ENCODE assay signal across 5 fruit fly cellular contexts in the genomic region with DNA sequence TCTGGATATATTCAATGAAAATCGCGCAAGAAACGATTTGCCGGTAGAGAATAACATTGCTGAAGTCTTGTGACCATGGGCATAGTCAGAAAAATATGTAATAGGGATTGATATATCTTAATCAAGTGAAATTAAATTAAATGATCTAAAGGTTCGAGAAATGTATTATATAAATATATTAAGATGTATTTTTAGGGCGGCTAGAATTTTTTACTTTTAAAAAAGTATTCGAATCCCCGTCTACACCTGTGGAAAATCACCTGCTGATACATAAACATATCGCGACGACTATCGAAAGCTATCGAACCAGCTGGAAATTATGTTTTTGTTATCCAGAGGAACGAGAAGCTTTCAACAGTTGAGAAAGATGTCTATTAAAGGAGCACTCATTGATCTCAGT.
A peak's percentile ranks its signal among the peaks of the same experiment; 100 is the strongest.
TF ChIP-seq lines count a peak whose summit lies in the region.

CG13390 (minus strand) TSS at position 81 of the 400 bp plus-strand sequence.
CG17294 (plus strand) TSS at position 319 of the 400 bp plus-strand sequence.

- peak; percentile 79 for TF ChIP-seq CTCF in whole organism, embryonic (GFP tag; optimal IDR thresholded peaks at IDR 0.05; lab: Kevin White, UChicago)

TF ChIP-seq in whole organism, adult, 20 proteins besides CTCF, POLR2A, EP300 and RAD21 (continues in another document):
- TF ChIP-seq CG5204 (GFP tag; optimal IDR thresholded peaks at IDR 0.05; lab: Kevin White, UChicago) (no peak), pad (GFP tag; optimal IDR thresholded peaks at IDR 0.05; lab: Kevin White, UChicago) (peak; percentile 95), CG14711 (tag; optimal IDR thresholded peaks at IDR 0.05; lab: Kevin White, UChicago) (peak; percentile 99), Hr96 (GFP tag; optimal IDR thresholded peaks at IDR 0.05; lab: Kevin White, UChicago) (peak; percentile 95), tj (GFP tag; optimal IDR thresholded peaks at IDR 0.05; lab: Kevin White, UChicago) (peak; percentile 88), cnc (optimal IDR thresholded peaks at IDR 0.05; lab: Kevin White, UChicago) (no peak), Clk (GFP tag; optimal IDR thresholded peaks at IDR 0.05; lab: Kevin White, UChicago) (peak; percentile 98), bab1 (GFP tag; optimal IDR thresholded peaks at IDR 0.05; lab: Kevin White, UChicago) (peak; percentile 100), CG7101 (tag; optimal IDR thresholded peaks at IDR 0.05; lab: Kevin White, UChicago) (peak; percentile 100), Crg-1 (GFP tag; optimal IDR thresholded peaks at IDR 0.05; lab: Kevin White, UChicago) (peak; percentile 98), CG1620 (GFP tag; optimal IDR thresholded peaks at IDR 0.05; lab: Kevin White, UChicago) (peak; percentile 98), CG33017 (tag; optimal IDR thresholded peaks at IDR 0.05; lab: Kevin White, UChicago) (peak; percentile 99), kay (GFP tag; lab: Kevin White, UChicago; ENCODE audit: borderline replicate concordance) (peak; percentile 97), CG12768 (GFP tag; optimal IDR thresholded peaks at IDR 0.05; lab: Kevin White, UChicago) (peak; percentile 100), Mnt (GFP tag; optimal IDR thresholded peaks at IDR 0.05; lab: Kevin White, UChicago) (peak; percentile 94), CG11617 (GFP tag; optimal IDR thresholded peaks at IDR 0.05; lab: Kevin White, UChicago) (peak; percentile 99), ovo (GFP tag; optimal IDR thresholded peaks at IDR 0.05; lab: Kevin White, UChicago) (peak; percentile 88)

TF ChIP-seq in whole organism, embryonic, 481 proteins besides CTCF, POLR2A, EP300 and RAD21 (continues in another document):
- TF ChIP-seq Six4 (GFP tag; optimal IDR thresholded peaks at IDR 0.05; lab: Kevin White, UChicago) (peak; percentile 99), tup (GFP tag; optimal IDR thresholded peaks at IDR 0.05; lab: Kevin White, UChicago) (peak; percentile 98), sr (GFP tag; IDR thresholded peaks at IDR 0.05; lab: Robert Waterston, UW) (peak; percentile 98), jumu (GFP tag; optimal IDR thresholded peaks at IDR 0.05; lab: Kevin White, UChicago) (peak; percentile 91), ranshi (GFP tag; IDR thresholded peaks at IDR 0.05; lab: Robert Waterston, UW) (peak; percentile 100), twi (tag; optimal IDR thresholded peaks at IDR 0.05; lab: Kevin White, UChicago) (peak; percentile 99), D19A (tag; optimal IDR thresholded peaks at IDR 0.05; lab: Kevin White, UChicago) (peak; percentile 98), gce (GFP tag; IDR thresholded peaks at IDR 0.05; lab: Robert Waterston, UW) (peak; percentile 100), al (GFP tag; IDR thresholded peaks at IDR 0.05; lab: Robert Waterston, UW) (peak; percentile 100), MBD-R2 (GFP tag; IDR thresholded peaks at IDR 0.05; lab: Robert Waterston, UW) (peak; percentile 100), CG17912 (GFP tag; optimal IDR thresholded peaks at IDR 0.05; lab: Kevin White, UChicago) (peak; percentile 99), CG4360 (GFP tag; IDR thresholded peaks at IDR 0.05; lab: Robert Waterston, UW) (peak; percentile 90), Myb (GFP tag; optimal IDR thresholded peaks at IDR 0.05; lab: Kevin White, UChicago) (peak; percentile 69), dpn (GFP tag; optimal IDR thresholded peaks at IDR 0.05; lab: Kevin White, UChicago) (peak; percentile 96 to 100), CG1233 (GFP tag; optimal IDR thresholded peaks at IDR 0.05; lab: Kevin White, UChicago) (peak; percentile 99), CG16813 (GFP tag; IDR thresholded peaks at IDR 0.05; lab: Robert Waterston, UW; ENCODE audit: partially characterized antibody) (peak; percentile 68), CG11695 (GFP tag; IDR thresholded peaks at IDR 0.05; lab: Robert Waterston, UW) (peak; percentile 100)

TF ChIP-seq in whole organism, prepupa, 60 proteins besides CTCF, POLR2A, EP300 and RAD21 (continues in another document):
- peak; percentile 99 for TF ChIP-seq CG6854 (GFP tag; optimal IDR thresholded peaks at IDR 0.05; lab: Kevin White, UChicago)
- peak; percentile 99 for TF ChIP-seq cyc (GFP tag; optimal IDR thresholded peaks at IDR 0.05; lab: Kevin White, UChicago)
- peak; percentile 98 for TF ChIP-seq CG16779 (tag; optimal IDR thresholded peaks at IDR 0.05; lab: Kevin White, UChicago)
- TF ChIP-seq CG9139 (GFP tag; optimal IDR thresholded peaks at IDR 0.05; lab: Kevin White, UChicago) = peak; percentile 99
- peak; percentile 99 for TF ChIP-seq CG6792 (GFP tag; optimal IDR thresholded peaks at IDR 0.05; lab: Kevin White, UChicago)
- TF ChIP-seq CG3919 (GFP tag; optimal IDR thresholded peaks at IDR 0.05; lab: Kevin White, UChicago) = peak; percentile 100
- TF ChIP-seq achi (GFP tag; optimal IDR thresholded peaks at IDR 0.05; lab: Kevin White, UChicago) = peak; percentile 99
- TF ChIP-seq CG7368 (GFP tag; optimal IDR thresholded peaks at IDR 0.05; lab: Kevin White, UChicago) = peak; percentile 99
- peak; percentile 99 for TF ChIP-seq CG11902 (GFP tag; optimal IDR thresholded peaks at IDR 0.05; lab: Kevin White, UChicago)
- peak; percentile 97 for TF ChIP-seq vri (GFP tag; optimal IDR thresholded peaks at IDR 0.05; lab: Kevin White, UChicago)
- peak; percentile 98 for TF ChIP-seq Sox14 (GFP tag; optimal IDR thresholded peaks at IDR 0.05; lab: Kevin White, UChicago)
- peak; percentile 97 for TF ChIP-seq Hr39 (GFP tag; optimal IDR thresholded peaks at IDR 0.05; lab: Kevin White, UChicago)
- peak; percentile 99 for TF ChIP-seq CG6276 (GFP tag; optimal IDR thresholded peaks at IDR 0.05; lab: Kevin White, UChicago)
- TF ChIP-seq dsx (GFP tag; optimal IDR thresholded peaks at IDR 0.05; lab: Kevin White, UChicago; ENCODE audit: poor library complexity, severe bottlenecking) = peak; percentile 99
- TF ChIP-seq CG4318 (GFP tag; optimal IDR thresholded peaks at IDR 0.05; lab: Kevin White, UChicago) = peak; percentile 98
- TF ChIP-seq Blimp-1 (GFP tag; optimal IDR thresholded peaks at IDR 0.05; lab: Kevin White, UChicago) = peak; percentile 98
- peak; percentile 96 for TF ChIP-seq Ets21C (GFP tag; optimal IDR thresholded peaks at IDR 0.05; lab: Kevin White, UChicago)

TF ChIP-seq in whole organism, pupa, 21 proteins besides CTCF, POLR2A, EP300 and RAD21 (continues in another document):
- TF ChIP-seq CG15710 (tag; optimal IDR thresholded peaks at IDR 0.05; lab: Kevin White, UChicago) (peak; percentile 100), CG10348 (GFP tag; IDR thresholded peaks at IDR 0.05; lab: Robert Waterston, UW) (peak; percentile 97), CG17806 (tag; optimal IDR thresholded peaks at IDR 0.05; lab: Kevin White, UChicago) (peak; percentile 100), rn (GFP tag; IDR thresholded peaks at IDR 0.05; lab: Robert Waterston, UW) (peak; percentile 99), CG8301 (tag; optimal IDR thresholded peaks at IDR 0.05; lab: Kevin White, UChicago) (peak; percentile 99), CG13204 (GFP tag; optimal IDR thresholded peaks at IDR 0.05; lab: Kevin White, UChicago) (peak; percentile 98), CG4496 (GFP tag; IDR thresholded peaks at IDR 0.05; lab: Robert Waterston, UW) (peak; percentile 100), CG34367 (tag; optimal IDR thresholded peaks at IDR 0.05; lab: Kevin White, UChicago) (peak; percentile 99), CG14655 (GFP tag; optimal IDR thresholded peaks at IDR 0.05; lab: Kevin White, UChicago) (peak; percentile 100), Snoo (tag; optimal IDR thresholded peaks at IDR 0.05; lab: Kevin White, UChicago) (peak; percentile 100), Ets98B (GFP tag; IDR thresholded peaks at IDR 0.05; lab: Robert Waterston, UW) (peak; percentile 100), D1 (tag; optimal IDR thresholded peaks at IDR 0.05; lab: Kevin White, UChicago) (peak; percentile 99), CG32121 (GFP tag; IDR thresholded peaks at IDR 0.05; lab: Robert Waterston, UW) (peak; percentile 100), CG8159 (tag; optimal IDR thresholded peaks at IDR 0.05; lab: Kevin White, UChicago) (peak; percentile 100), fd96Ca (GFP tag; IDR thresholded peaks at IDR 0.05; lab: Robert Waterston, UW) (peak; percentile 96), gl (tag; optimal IDR thresholded peaks at IDR 0.05; lab: Kevin White, UChicago) (peak; percentile 98), EcR (GFP tag; optimal IDR thresholded peaks at IDR 0.05; lab: Kevin White, UChicago) (peak; percentile 72), CG12605 (GFP tag; IDR thresholded peaks at IDR 0.05; lab: Robert Waterston, UW) (peak; percentile 99), Pif1A (GFP tag; optimal IDR thresholded peaks at IDR 0.05; lab: Kevin White, UChicago) (peak; percentile 99)

TF ChIP-seq in whole organism, wandering third instar larva, 38 proteins besides CTCF, POLR2A, EP300 and RAD21 (continues in another document):
- TF ChIP-seq GATAd (GFP tag; optimal IDR thresholded peaks at IDR 0.05; lab: Kevin White, UChicago) (peak; percentile 95), br (GFP tag; optimal IDR thresholded peaks at IDR 0.05; lab: Kevin White, UChicago) (peak; percentile 97), rgr (GFP tag; optimal IDR thresholded peaks at IDR 0.05; lab: Kevin White, UChicago) (peak; percentile 100), ey (GFP tag; optimal IDR thresholded peaks at IDR 0.05; lab: Kevin White, UChicago) (peak; percentile 97), brk (GFP tag; optimal IDR thresholded peaks at IDR 0.05; lab: Kevin White, UChicago) (peak; percentile 99), OdsH (GFP tag; optimal IDR thresholded peaks at IDR 0.05; lab: Kevin White, UChicago) (peak; percentile 99), Hr83 (GFP tag; optimal IDR thresholded peaks at IDR 0.05; lab: Kevin White, UChicago; ENCODE audit: poor library complexity, severe bottlenecking) (peak; percentile 83), CG9705 (GFP tag; optimal IDR thresholded peaks at IDR 0.05; lab: Kevin White, UChicago) (peak; percentile 99), N (GFP tag; optimal IDR thresholded peaks at IDR 0.05; lab: Kevin White, UChicago) (no peak), sv (GFP tag; optimal IDR thresholded peaks at IDR 0.05; lab: Kevin White, UChicago) (peak; percentile 98), woc (GFP tag; optimal IDR thresholded peaks at IDR 0.05; lab: Kevin White, UChicago) (peak; percentile 95), psq (GFP tag; optimal IDR thresholded peaks at IDR 0.05; lab: Kevin White, UChicago) (peak; percentile 99), Sp1 (GFP tag; optimal IDR thresholded peaks at IDR 0.05; lab: Kevin White, UChicago) (peak; percentile 100), Abd-B (GFP tag; optimal IDR thresholded peaks at IDR 0.05; lab: Kevin White, UChicago) (no peak), CrebA (GFP tag; optimal IDR thresholded peaks at IDR 0.05; lab: Kevin White, UChicago; ENCODE audit: borderline replicate concordance) (no peak), dmrt93B (GFP tag; optimal IDR thresholded peaks at IDR 0.05; lab: Kevin White, UChicago) (peak; percentile 99), HLH106 (tag; optimal IDR thresholded peaks at IDR 0.05; lab: Kevin White, UChicago) (peak; percentile 100), fru (GFP tag; optimal IDR thresholded peaks at IDR 0.05; lab: Kevin White, UChicago) (peak; percentile 99), jim (GFP tag; optimal IDR thresholded peaks at IDR 0.05; lab: Kevin White, UChicago) (peak; percentile 89), dsf (GFP tag; optimal IDR thresholded peaks at IDR 0.05; lab: Kevin White, UChicago; ENCODE audit: borderline replicate concordance) (peak; percentile 96), Hnf4 (GFP tag; optimal IDR thresholded peaks at IDR 0.05; lab: Kevin White, UChicago) (peak; percentile 99), Hr78 (GFP tag; optimal IDR thresholded peaks at IDR 0.05; lab: Kevin White, UChicago) (no peak)
